Worm (Caenorhabditis elegans) whole organism, midembryonic: ENCODE data around the gene dao-2.

Experiments used
- T22C8.4 ChIP-seq: fragments of 200-800 bp; sonication (Bioruptor generic); IDR thresholded peaks from 2 replicates; pipeline ENCODE4 v1.3.6; 2022; ENCODE audit warnings: missing genetic modification characterization, missing compliant biosample characterization
- cog-1 ChIP-seq: sonication (generic microtip); optimal IDR thresholded peaks from 2 replicates; lab custom pipeline; 2016; ENCODE audit warnings: missing genetic modification characterization, missing compliant biosample characterization
- flt-1 ChIP-seq: fragments of 200-800 bp; sonication (Bioruptor generic); IDR thresholded peaks from 2 replicates; pipeline ENCODE4 v1.3.6; 2022; ENCODE audit warnings: missing genetic modification characterization, missing compliant biosample characterization
- klf-2 ChIP-seq: fragments of 200-800 bp; sonication (Bioruptor generic); conservative IDR thresholded peaks from 2 replicates; pipeline ENCODE4 v1.3.6; 2022; ENCODE audit warnings: missing genetic modification reagents, missing genetic modification characterization, missing compliant biosample characterization
- med-1 ChIP-seq: sonication (generic microtip); optimal IDR thresholded peaks from 2 replicates; lab custom pipeline; 2017; ENCODE audit warnings: missing genetic modification characterization, mild to moderate bottlenecking, missing compliant biosample characterization, antibody characterized with exemption, missing genetic modification reagents; ENCODE audit not compliant: insufficient read depth
- ref-1 ChIP-seq: fragments of 200-800 bp; sonication (Bioruptor generic); conservative IDR thresholded peaks from 2 replicates; pipeline ENCODE4 v1.3.6; 2022; ENCODE audit warnings: missing genetic modification reagents, missing genetic modification characterization, missing compliant biosample characterization
- tab-1 ChIP-seq: fragments of 200-800 bp; sonication (Bioruptor generic); IDR thresholded peaks from 2 replicates; pipeline ENCODE4 v1.3.6; 2022; ENCODE audit warnings: missing genetic modification characterization, missing compliant biosample characterization
- ztf-23 ChIP-seq: fragments of 200-800 bp; sonication (Bioruptor generic); IDR thresholded peaks from 2 replicates; pipeline ENCODE4 v1.3.6; 2022; ENCODE audit warnings: missing genetic modification reagents, missing genetic modification characterization, missing compliant biosample characterization
- ztf-29 ChIP-seq: fragments of 200-800 bp; sonication (Bioruptor generic); IDR thresholded peaks from 2 replicates; pipeline ENCODE4 v1.3.6; 2022; ENCODE audit warnings: missing genetic modification reagents, missing genetic modification characterization, missing compliant biosample characterization

Gene dao-2

ce11 chrII:4562503-4563000, at the start of gene dao-2:
TSS of gene dao-2 (plus strand) at chrII:4562950.
- TF ChIP-seq med-1 (GFP tag; lab: Kevin White, UChicago) (no peak), ztf-29 (no peak), tab-1 (no peak), klf-2 (GFP tag; lab: Robert Waterston, UW) (no peak), T22C8.4 (GFP tag; lab: Robert Waterston, UW) (no peak), flt-1 (GFP tag; lab: Robert Waterston, UW) (no peak), ztf-23 (GFP tag; lab: Robert Waterston, UW) (no peak), cog-1 (tag; lab: Kevin White, UChicago) (no peak), ref-1 (GFP tag; lab: Robert Waterston, UW) (no peak)

DNA sequence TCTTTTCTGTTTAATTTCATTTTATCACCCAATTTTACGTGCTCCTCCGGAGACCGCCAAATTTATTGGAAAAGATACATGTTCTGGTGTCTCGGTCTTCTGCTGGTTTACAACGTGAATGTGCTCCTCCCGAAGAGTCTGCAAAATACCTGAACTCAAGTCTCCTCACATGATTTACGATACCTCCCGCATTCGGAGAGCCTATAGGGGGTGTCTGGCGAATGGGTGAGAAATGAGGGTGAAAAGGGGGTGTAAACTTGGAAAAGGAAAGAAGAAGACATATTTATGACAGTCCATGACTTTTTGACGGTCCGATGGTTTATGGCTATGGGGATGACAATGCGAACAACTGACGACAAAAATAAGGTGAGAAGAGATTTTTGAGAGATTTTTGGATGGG, 46.5 kb upstream of the dao-2 start:
- TF ChIP-seq flt-1 (GFP tag; lab: Robert Waterston, UW), result 0 out of 2 replicates have a peak, but pooled peaks have one; percentile 13
- no peak for TF ChIP-seq ztf-29
- no peak for TF ChIP-seq ztf-23 (GFP tag; lab: Robert Waterston, UW)
- TF ChIP-seq T22C8.4 (GFP tag; lab: Robert Waterston, UW), result no peak

DNA sequence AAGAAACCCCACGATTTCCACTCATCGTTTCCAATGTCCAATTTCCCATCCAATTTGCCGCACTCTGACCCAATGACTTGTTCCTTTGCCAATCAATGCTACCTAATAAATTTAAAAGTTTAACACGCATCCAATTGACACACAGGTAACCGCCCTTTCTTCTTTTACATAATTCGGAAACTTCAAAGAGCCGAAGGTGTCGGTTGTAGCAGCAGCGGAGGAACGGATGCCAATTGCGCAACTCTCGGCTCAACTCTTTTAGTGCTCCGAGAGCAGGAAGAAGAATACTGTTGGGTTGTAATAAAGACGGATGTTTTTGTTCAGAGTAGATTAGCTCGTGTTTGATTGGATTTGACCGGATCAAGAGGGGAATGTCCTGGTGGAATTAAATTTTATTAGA, 45.5 kb upstream of the dao-2 start:
- TF ChIP-seq cog-1 (tag; lab: Kevin White, UChicago) (no peak), klf-2 (GFP tag; lab: Robert Waterston, UW) (no peak), ztf-23 (GFP tag; lab: Robert Waterston, UW) (no peak), tab-1 (no peak), flt-1 (GFP tag; lab: Robert Waterston, UW) (no peak), T22C8.4 (GFP tag; lab: Robert Waterston, UW) (no peak), ref-1 (GFP tag; lab: Robert Waterston, UW) (no peak), med-1 (GFP tag; lab: Kevin White, UChicago) (no peak), ztf-29 (no peak)

DNA sequence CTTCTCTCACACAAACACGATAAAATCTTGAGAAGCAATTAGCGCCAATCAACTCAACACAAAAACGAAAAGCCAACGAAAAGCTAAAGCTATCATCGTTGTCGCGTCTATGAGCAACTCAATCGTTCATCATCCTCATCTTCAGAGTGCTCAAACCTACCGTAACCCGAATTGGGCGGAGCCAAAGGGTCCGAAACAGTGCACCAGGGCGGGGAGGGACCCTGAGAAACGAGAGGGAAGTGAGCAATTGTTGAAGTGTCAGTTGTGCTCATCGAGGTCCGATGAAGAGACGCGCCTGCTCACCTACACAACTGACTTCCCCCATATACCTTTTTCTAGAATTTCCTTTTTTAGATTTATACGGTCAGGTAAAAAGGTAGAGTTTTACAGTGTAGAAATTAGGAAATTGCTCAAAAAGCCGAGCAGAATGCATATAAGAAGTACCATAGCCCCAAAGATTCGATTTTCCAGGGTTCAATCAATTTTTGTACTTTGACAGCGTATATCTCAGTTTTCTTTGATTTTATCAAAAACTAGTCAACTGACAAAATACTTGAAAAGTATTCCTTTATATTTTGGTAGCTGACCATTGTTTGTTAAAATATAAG, 44.3 kb upstream of the dao-2 start, which contains the start of gene hlh-1:
TSS of gene hlh-1 (plus strand) at position 275 of the 608 bp plus-strand sequence.
- TF ChIP-seq ref-1 (GFP tag; lab: Robert Waterston, UW) (no peak), ztf-23 (GFP tag; lab: Robert Waterston, UW) (no peak), tab-1 (no peak), ztf-29 (no peak), cog-1 (tag; lab: Kevin White, UChicago) (no peak), flt-1 (GFP tag; lab: Robert Waterston, UW) (0 out of 2 replicates have a peak, but pooled peaks have one; percentile 16), klf-2 (GFP tag; lab: Robert Waterston, UW) (no peak)

DNA sequence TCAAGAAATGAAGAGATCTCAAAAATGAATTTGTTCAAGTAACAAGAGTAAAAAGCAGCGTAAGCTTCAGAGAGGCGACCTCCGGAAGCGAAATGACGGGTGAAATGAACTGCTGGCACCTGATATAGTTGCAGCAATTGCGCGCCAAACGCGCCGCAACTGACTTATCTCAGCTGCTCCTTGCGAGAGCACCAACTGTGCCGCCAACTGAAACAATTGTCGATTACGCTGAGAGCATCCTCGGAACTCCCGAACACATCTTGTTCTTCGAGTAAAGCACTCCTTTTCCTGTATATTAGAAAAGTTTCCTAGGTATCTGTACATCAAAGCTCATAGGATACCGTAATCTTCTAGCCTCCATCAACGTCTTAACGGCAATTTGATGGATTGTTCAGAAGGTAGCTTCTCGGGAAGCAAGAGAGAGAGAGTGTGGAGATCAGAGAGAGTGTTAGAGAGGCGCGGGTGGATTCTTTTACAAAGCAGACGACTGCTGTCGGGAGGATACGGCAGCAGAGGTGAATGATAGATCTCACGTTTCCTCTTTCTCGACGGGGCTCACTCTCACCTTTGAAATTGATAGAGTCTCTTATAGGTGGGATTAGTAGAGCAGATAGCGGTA, 42.7 kb upstream of the dao-2 start:
- TF ChIP-seq ztf-23 (GFP tag; lab: Robert Waterston, UW) (no peak), ref-1 (GFP tag; lab: Robert Waterston, UW) (no peak), flt-1 (GFP tag; lab: Robert Waterston, UW) (no peak), ztf-29 (no peak), tab-1 (no peak), T22C8.4 (GFP tag; lab: Robert Waterston, UW) (no peak), klf-2 (GFP tag; lab: Robert Waterston, UW) (no peak), cog-1 (tag; lab: Kevin White, UChicago) (no peak), med-1 (GFP tag; lab: Kevin White, UChicago) (no peak)

- TF ChIP-seq klf-2 (GFP tag; lab: Robert Waterston, UW) (no peak), ztf-23 (GFP tag; lab: Robert Waterston, UW) (no peak), ref-1 (GFP tag; lab: Robert Waterston, UW) (no peak), ztf-29 (no peak), T22C8.4 (GFP tag; lab: Robert Waterston, UW) (no peak), med-1 (GFP tag; lab: Kevin White, UChicago) (no peak), tab-1 (no peak), cog-1 (tag; lab: Kevin White, UChicago) (no peak), flt-1 (GFP tag; lab: Robert Waterston, UW) (no peak)
These were observed 39.6 kb upstream of the dao-2 start, which contains the start of the genes B0304.4 and B0304.2 for ce11 chrII:4523122-4523672. TSS of gene B0304.4 (minus strand) at chrII:4523222. TSS of gene B0304.2 (plus strand) at chrII:4523622.

DNA sequence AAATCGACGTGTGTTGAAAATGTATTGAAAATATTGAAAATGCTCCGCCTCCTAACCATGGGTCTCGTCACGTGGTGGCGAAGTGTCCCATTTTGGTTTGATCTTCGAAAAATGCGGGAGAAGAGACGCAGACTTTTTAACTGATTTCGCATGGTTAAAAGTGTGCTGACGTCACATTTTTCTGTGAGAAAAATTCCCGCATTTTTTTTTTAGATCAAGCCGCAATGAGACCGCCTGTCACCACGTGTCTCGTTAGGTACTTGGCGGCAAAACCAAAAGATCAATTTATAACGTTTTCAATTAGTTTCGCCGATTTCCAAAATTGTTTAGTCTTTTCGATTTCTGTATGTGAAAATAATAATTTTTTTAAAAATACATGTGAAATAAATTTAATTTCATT, 37.6 kb upstream of the dao-2 start:
- TF ChIP-seq ztf-29, result no peak
- TF ChIP-seq cog-1 (tag; lab: Kevin White, UChicago), result no peak
- TF ChIP-seq ref-1 (GFP tag; lab: Robert Waterston, UW), result no peak
- TF ChIP-seq tab-1, result no peak
- TF ChIP-seq ztf-23 (GFP tag; lab: Robert Waterston, UW), result no peak
- TF ChIP-seq flt-1 (GFP tag; lab: Robert Waterston, UW), result no peak
- no peak for TF ChIP-seq T22C8.4 (GFP tag; lab: Robert Waterston, UW)
- no peak for TF ChIP-seq klf-2 (GFP tag; lab: Robert Waterston, UW)
- no peak for TF ChIP-seq med-1 (GFP tag; lab: Kevin White, UChicago)

DNA sequence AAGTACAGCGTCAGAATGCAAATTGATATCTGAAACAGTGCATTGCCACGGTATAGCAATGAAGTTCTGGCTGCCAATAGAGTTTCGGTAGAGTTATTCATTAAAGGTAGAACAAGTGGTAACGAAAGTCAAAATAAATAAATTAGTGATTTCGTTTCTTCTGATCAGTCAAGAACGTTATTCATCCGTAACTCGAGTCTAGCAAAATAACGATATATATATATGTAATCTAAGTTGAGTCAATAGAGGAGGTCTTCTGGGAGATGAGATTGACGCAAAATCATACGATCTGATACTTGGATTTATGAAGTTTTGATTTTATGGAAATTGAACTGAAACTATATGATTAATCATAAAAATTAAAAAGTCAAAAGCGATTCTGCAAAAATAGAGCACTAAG, 35.0 kb upstream of the dao-2 start, which contains the start of gene sra-35:
TSS of gene sra-35 (minus strand) at position 101 of the 400 bp plus-strand sequence.
- TF ChIP-seq med-1 (GFP tag; lab: Kevin White, UChicago), result no peak
- no peak for TF ChIP-seq flt-1 (GFP tag; lab: Robert Waterston, UW)
- no peak for TF ChIP-seq cog-1 (tag; lab: Kevin White, UChicago)
- TF ChIP-seq tab-1, result no peak
- TF ChIP-seq T22C8.4 (GFP tag; lab: Robert Waterston, UW), result no peak
- no peak for TF ChIP-seq klf-2 (GFP tag; lab: Robert Waterston, UW)
- no peak for TF ChIP-seq ref-1 (GFP tag; lab: Robert Waterston, UW)
- TF ChIP-seq ztf-23 (GFP tag; lab: Robert Waterston, UW), result no peak
- no peak for TF ChIP-seq ztf-29
